Worm (Caenorhabditis elegans) whole organism, mixed stage, embryonic: ENCODE data around the gene tra-4.
A peak's percentile ranks its signal among the peaks of the same experiment; 100 is the strongest.

ENCODE experiments used
- M03D4.4 ChIP-seq: sonication (generic microtip); optimal IDR thresholded peaks from 2 replicates; lab custom pipeline; 2017; ENCODE audit warnings: mild to moderate bottlenecking, missing genetic modification characterization, missing compliant biosample characterization
- bed-3 ChIP-seq: fragments of 200-800 bp; sonication (Bioruptor generic); optimal IDR thresholded peaks from 3 replicates; lab custom pipeline; 2018; ENCODE audit warnings: mild to moderate bottlenecking, missing genetic modification characterization, moderate library complexity, missing compliant biosample characterization
- blmp-1 ChIP-seq: fragments of 150-350 bp; optimal IDR thresholded peaks from 2 replicates; lab custom pipeline; 2014; ENCODE audit warnings: missing biosample characterization, missing genetic modification characterization
- ceh-39 ChIP-seq: fragments of 150-350 bp; optimal IDR thresholded peaks from 2 replicates; lab custom pipeline; 2014; ENCODE audit warnings: missing biosample characterization, missing genetic modification characterization
- ceh-43 ChIP-seq: fragments of 200-800 bp; sonication (Bioruptor generic); optimal IDR thresholded peaks from 2 replicates; lab custom pipeline; 2018; ENCODE audit warnings: mild to moderate bottlenecking, missing genetic modification characterization, moderate library complexity, missing compliant biosample characterization
- ceh-83 ChIP-seq: fragments of 200-800 bp; sonication (Bioruptor generic); optimal IDR thresholded peaks from 2 replicates; lab custom pipeline; 2018; ENCODE audit warnings: mild to moderate bottlenecking, missing genetic modification characterization, missing compliant biosample characterization
- ces-1 ChIP-seq: fragments of 150-350 bp; optimal IDR thresholded peaks from 2 replicates; lab custom pipeline; 2014; ENCODE audit warnings: missing biosample characterization, missing genetic modification reagents, missing genetic modification characterization
- cnd-1 ChIP-seq: fragments of 200-800 bp; sonication (Bioruptor generic); optimal IDR thresholded peaks from 2 replicates; lab custom pipeline; 2018; ENCODE audit warnings: mild to moderate bottlenecking, missing genetic modification characterization, missing compliant biosample characterization
- drap-1 ChIP-seq: fragments of 200-800 bp; sonication (Bioruptor generic); optimal IDR thresholded peaks from 3 replicates; lab custom pipeline; 2018; ENCODE audit warnings: mild to moderate bottlenecking, missing genetic modification characterization, missing compliant biosample characterization
- elt-1 ChIP-seq: sonication (generic microtip); optimal IDR thresholded peaks from 2 replicates; lab custom pipeline; 2017; ENCODE audit warnings: missing genetic modification characterization, mild to moderate bottlenecking, missing compliant biosample characterization, antibody characterized with exemption, moderate library complexity, borderline replicate concordance; ENCODE audit not compliant: insufficient read depth
- elt-3 ChIP-seq: fragments of 150-350 bp; optimal IDR thresholded peaks from 2 replicates; lab custom pipeline; 2014; ENCODE audit warnings: missing biosample characterization, missing genetic modification characterization
- flh-1 ChIP-seq: fragments of 200-800 bp; sonication (Bioruptor generic); optimal IDR thresholded peaks from 2 replicates; lab custom pipeline; 2018; ENCODE audit warnings: mild to moderate bottlenecking, missing genetic modification characterization, moderate library complexity, missing compliant biosample characterization
- ham-2 ChIP-seq: fragments of 200-800 bp; sonication (Bioruptor generic); optimal IDR thresholded peaks from 2 replicates; lab custom pipeline; 2018; ENCODE audit warnings: mild to moderate bottlenecking, missing genetic modification characterization, missing compliant biosample characterization
- hlh-1 ChIP-seq: fragments of 150-350 bp; optimal IDR thresholded peaks from 2 replicates; lab custom pipeline; 2014; ENCODE audit warnings: missing biosample characterization, missing genetic modification reagents, missing genetic modification characterization
- lin-13 ChIP-seq: fragments of 150-350 bp; optimal IDR thresholded peaks from 2 replicates; lab custom pipeline; 2014; ENCODE audit warnings: missing biosample characterization, missing genetic modification characterization
- lin-32 ChIP-seq: fragments of 200-800 bp; sonication (Bioruptor generic); optimal IDR thresholded peaks from 2 replicates; lab custom pipeline; 2018; ENCODE audit warnings: mild to moderate bottlenecking, missing genetic modification characterization, missing compliant biosample characterization
- lsy-2 ChIP-seq: fragments of 150-350 bp; optimal IDR thresholded peaks from 2 replicates; lab custom pipeline; 2014; ENCODE audit warnings: missing biosample characterization, missing genetic modification characterization
- mab-5 ChIP-seq: fragments of 150-350 bp; optimal IDR thresholded peaks from 2 replicates; lab custom pipeline; 2014; ENCODE audit warnings: missing biosample characterization, missing genetic modification characterization
- mep-1 ChIP-seq: fragments of 150-350 bp; optimal IDR thresholded peaks from 2 replicates; lab custom pipeline; 2017; ENCODE audit warnings: missing biosample characterization, missing genetic modification reagents, missing genetic modification characterization, inconsistent platforms
- mls-2 ChIP-seq: sonication (generic microtip); optimal IDR thresholded peaks from 2 replicates; lab custom pipeline; 2016; ENCODE audit warnings: mild to moderate bottlenecking, missing genetic modification characterization, moderate library complexity, missing compliant biosample characterization
- nhr-12 ChIP-seq: fragments of 150-350 bp; optimal IDR thresholded peaks from 2 replicates; lab custom pipeline; 2014; ENCODE audit warnings: missing biosample characterization, missing genetic modification characterization
- nhr-2 ChIP-seq: fragments of 150-350 bp; optimal IDR thresholded peaks from 2 replicates; lab custom pipeline; 2014; ENCODE audit warnings: missing biosample characterization, missing genetic modification characterization
- nhr-237 ChIP-seq: fragments of 150-350 bp; optimal IDR thresholded peaks from 2 replicates; lab custom pipeline; 2014; ENCODE audit warnings: missing biosample characterization, missing genetic modification characterization
- nhr-28 ChIP-seq: fragments of 150-350 bp; optimal IDR thresholded peaks from 2 replicates; lab custom pipeline; 2014; ENCODE audit warnings: missing biosample characterization, missing genetic modification characterization
- nhr-76 ChIP-seq: sonication (generic microtip); optimal IDR thresholded peaks from 2 replicates; lab custom pipeline; 2017; ENCODE audit warnings: missing biosample characterization, missing genetic modification characterization
- pha-4 ChIP-seq: fragments of 150-350 bp; optimal IDR thresholded peaks from 2 replicates; lab custom pipeline; 2018; ENCODE audit warnings: missing biosample characterization, missing genetic modification reagents, missing genetic modification characterization
- sem-2 ChIP-seq: fragments of 200-800 bp; sonication (Bioruptor generic); optimal IDR thresholded peaks from 2 replicates; lab custom pipeline; 2018; ENCODE audit warnings: mild to moderate bottlenecking, missing genetic modification characterization, missing compliant biosample characterization
- snpc-4 ChIP-seq: fragments of 150-350 bp; optimal IDR thresholded peaks from 2 replicates; lab custom pipeline; 2014; ENCODE audit warnings: missing biosample characterization, missing genetic modification characterization
- sptf-1 ChIP-seq: sonication (generic microtip); optimal IDR thresholded peaks from 2 replicates; lab custom pipeline; 2017; ENCODE audit warnings: mild to moderate bottlenecking, missing genetic modification characterization, moderate library complexity, missing compliant biosample characterization
- tbx-8 ChIP-seq: fragments of 200-800 bp; sonication (Bioruptor generic); optimal IDR thresholded peaks from 2 replicates; lab custom pipeline; 2018; ENCODE audit warnings: mild to moderate bottlenecking, missing genetic modification characterization, moderate library complexity, missing compliant biosample characterization
- unc-120 ChIP-seq: sonication (generic microtip); optimal IDR thresholded peaks from 2 replicates; lab custom pipeline; 2017; ENCODE audit warnings: missing genetic modification characterization, missing compliant biosample characterization; ENCODE audit not compliant: poor library complexity, severe bottlenecking
- unc-39 ChIP-seq: fragments of 150-350 bp; optimal IDR thresholded peaks from 2 replicates; lab custom pipeline; 2014; ENCODE audit warnings: missing biosample characterization, missing genetic modification characterization
- unc-62 ChIP-seq: fragments of 150-350 bp; optimal IDR thresholded peaks from 2 replicates; lab custom pipeline; 2014; ENCODE audit warnings: missing biosample characterization, missing genetic modification reagents, missing genetic modification characterization
- zip-8 ChIP-seq: fragments of 150-350 bp; optimal IDR thresholded peaks from 2 replicates; lab custom pipeline; 2014; ENCODE audit warnings: missing biosample characterization, missing genetic modification characterization
- ztf-11 ChIP-seq: fragments of 150-350 bp; optimal IDR thresholded peaks from 2 replicates; lab custom pipeline; 2014; ENCODE audit warnings: missing biosample characterization, missing genetic modification characterization

The tra-4 gene

ce11 chrX:2819747-2820146 lies 37.7 kb downstream of the tra-4 start:
- TF ChIP-seq ceh-43 (no peak), pha-4 (no peak), sptf-1 (tag; lab: Kevin White, UChicago) (no peak), lsy-2 (tag; lab: Kevin White, UChicago) (no peak), unc-120 (tag; lab: Kevin White, UChicago) (no peak), nhr-12 (tag; lab: Kevin White, UChicago) (no peak), lin-32 (GFP tag; lab: Kevin White, UChicago) (no peak)
- TF ChIP-seq, all 35 proteins: peak for 0

DNA sequence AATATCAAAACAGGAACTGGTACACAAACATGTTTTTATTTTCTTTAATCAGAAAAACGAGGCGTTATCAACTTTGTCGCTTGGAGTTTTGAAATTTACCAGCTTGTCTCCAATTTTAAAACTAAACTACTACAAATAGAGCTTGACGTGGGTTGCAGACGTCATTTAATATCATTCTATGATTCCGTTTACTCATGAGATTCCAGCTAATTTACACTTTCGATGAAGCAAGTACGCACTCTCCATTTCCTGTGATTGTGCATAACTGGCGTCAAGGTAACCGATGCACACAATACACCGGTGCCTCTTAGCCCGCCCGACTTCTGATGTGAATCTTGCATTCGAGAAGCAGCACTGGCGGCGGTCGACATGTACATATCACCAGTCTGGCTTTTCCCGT lies 38.5 kb downstream of the tra-4 start:
- TF ChIP-seq nhr-237 (tag; lab: Kevin White, UChicago): no peak
- no peak for TF ChIP-seq nhr-28 (tag; lab: Kevin White, UChicago)
- no peak for TF ChIP-seq unc-39
- TF ChIP-seq pha-4: no peak
- no peak for TF ChIP-seq nhr-2
- no peak for TF ChIP-seq snpc-4
- no peak for TF ChIP-seq lin-13 (tag; lab: Kevin White, UChicago)
- no peak for TF ChIP-seq hlh-1 (tag; lab: Kevin White, UChicago)
- TF ChIP-seq zip-8 (tag; lab: Kevin White, UChicago): no peak
- TF ChIP-seq elt-1 (tag; lab: Kevin White, UChicago): no peak

DNA sequence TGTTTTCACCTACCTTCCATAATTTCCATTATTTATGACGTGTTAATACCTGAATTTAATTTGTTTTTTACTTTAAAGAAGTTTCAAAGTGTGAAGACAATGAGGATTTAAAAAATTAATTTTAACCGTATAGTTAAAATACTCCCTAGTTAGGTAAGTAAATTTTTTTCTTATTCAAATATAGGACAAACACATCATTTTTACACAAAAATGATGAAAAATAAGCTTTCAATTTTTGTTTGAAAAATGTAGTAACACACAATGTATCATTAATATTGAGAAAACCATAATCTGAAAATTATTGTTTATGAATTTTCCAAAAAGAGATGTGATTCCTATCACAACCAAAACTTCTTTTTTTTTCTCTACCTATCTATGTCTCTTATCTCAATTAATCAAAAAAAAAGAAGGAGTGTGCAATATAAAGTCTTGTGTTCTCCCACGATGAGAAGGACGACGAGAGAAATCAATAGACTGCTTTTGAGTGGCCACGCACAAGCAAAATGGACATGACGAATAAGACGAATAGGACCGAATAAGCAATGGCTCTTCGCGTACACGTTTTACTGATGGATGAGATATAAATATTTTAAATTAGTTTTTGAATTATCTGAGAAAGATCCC lies 43.2 kb downstream of the tra-4 start, which contains the start of gene C14A11.6:
Gene C14A11.6 (minus strand): TSS at position 51 of the 624 bp plus-strand sequence.
- TF ChIP-seq nhr-237 (tag; lab: Kevin White, UChicago) (no peak), snpc-4 (no peak), ztf-11 (tag; lab: Kevin White, UChicago) (no peak), mep-1 (no peak), nhr-28 (tag; lab: Kevin White, UChicago) (no peak), M03D4.4 (tag; lab: Kevin White, UChicago) (no peak), nhr-76 (no peak), ceh-39 (tag; lab: Kevin White, UChicago) (no peak), cnd-1 (tag; lab: Kevin White, UChicago) (no peak), elt-1 (tag; lab: Kevin White, UChicago) (no peak), unc-120 (tag; lab: Kevin White, UChicago) (no peak), ham-2 (GFP tag; lab: Kevin White, UChicago) (no peak), mab-5 (tag; lab: Kevin White, UChicago) (no peak), sem-2 (GFP tag; lab: Kevin White, UChicago) (no peak), mls-2 (no peak), ces-1 (GFP tag; lab: Kevin White, UChicago) (no peak), hlh-1 (tag; lab: Kevin White, UChicago) (no peak), ceh-83 (GFP tag; lab: Kevin White, UChicago) (no peak), tbx-8 (GFP tag; lab: Kevin White, UChicago) (no peak), zip-8 (tag; lab: Kevin White, UChicago) (no peak)
- TF ChIP-seq, all 35 proteins: peak for 0

DNA sequence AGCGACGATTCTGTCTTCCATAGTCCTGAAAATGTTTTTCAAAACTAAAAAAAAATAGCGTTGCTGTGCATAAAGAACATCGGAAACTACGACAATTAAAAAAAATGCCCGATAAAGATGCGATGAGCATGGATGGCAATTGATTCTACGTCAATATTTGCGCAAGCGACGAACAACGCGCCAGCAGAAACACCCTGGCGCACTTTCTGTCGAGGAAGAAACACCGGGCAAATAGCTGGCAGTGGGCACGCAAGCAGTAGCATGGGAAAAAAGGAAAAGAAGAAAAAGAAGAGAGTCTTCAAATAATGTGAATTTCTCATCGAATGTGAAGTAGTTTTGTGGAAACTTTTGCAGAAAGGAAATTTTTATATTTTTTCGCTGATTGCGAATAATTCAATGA lies 47.8 kb downstream of the tra-4 start, which contains the start of gene C14A11.9:
Gene C14A11.9 (minus strand): TSS at position 27 of the 400 bp plus-strand sequence.
- TF ChIP-seq unc-62 (GFP tag; lab: Kevin White, UChicago) (peak; percentile 21), mab-5 (tag; lab: Kevin White, UChicago) (no peak), bed-3 (peak; percentile 10), M03D4.4 (tag; lab: Kevin White, UChicago) (peak; percentile 79), hlh-1 (tag; lab: Kevin White, UChicago) (peak; percentile 40), ceh-43 (peak; percentile 57), sptf-1 (tag; lab: Kevin White, UChicago) (peak; percentile 85), unc-39 (no peak), snpc-4 (no peak), tbx-8 (GFP tag; lab: Kevin White, UChicago) (peak; percentile 42), drap-1 (GFP tag; lab: Kevin White, UChicago) (peak; percentile 74), nhr-28 (tag; lab: Kevin White, UChicago) (no peak), cnd-1 (tag; lab: Kevin White, UChicago) (peak; percentile 65), lin-13 (tag; lab: Kevin White, UChicago) (peak; percentile 79), ceh-39 (tag; lab: Kevin White, UChicago) (no peak), zip-8 (tag; lab: Kevin White, UChicago) (no peak), elt-3 (tag; lab: Kevin White, UChicago) (no peak), mls-2 (peak; percentile 86), sem-2 (GFP tag; lab: Kevin White, UChicago) (no peak), ztf-11 (tag; lab: Kevin White, UChicago) (no peak), nhr-12 (tag; lab: Kevin White, UChicago) (no peak), mep-1 (peak; percentile 92), ham-2 (GFP tag; lab: Kevin White, UChicago) (peak; percentile 50), blmp-1 (tag; lab: Kevin White, UChicago) (no peak), nhr-76 (no peak), nhr-2 (no peak), ces-1 (GFP tag; lab: Kevin White, UChicago) (peak; percentile 56), lin-32 (GFP tag; lab: Kevin White, UChicago) (peak; percentile 45), elt-1 (tag; lab: Kevin White, UChicago) (no peak), nhr-237 (tag; lab: Kevin White, UChicago) (peak; percentile 77), unc-120 (tag; lab: Kevin White, UChicago) (peak; percentile 75), lsy-2 (tag; lab: Kevin White, UChicago) (peak; percentile 76), ceh-83 (GFP tag; lab: Kevin White, UChicago) (peak; percentile 61), pha-4 (peak; percentile 72), flh-1 (no peak)
- TF ChIP-seq, all 35 proteins: peak for 20
